Fruit fly (Drosophila melanogaster): ENCODE data around the gene GlcAT-S.

DNA sequence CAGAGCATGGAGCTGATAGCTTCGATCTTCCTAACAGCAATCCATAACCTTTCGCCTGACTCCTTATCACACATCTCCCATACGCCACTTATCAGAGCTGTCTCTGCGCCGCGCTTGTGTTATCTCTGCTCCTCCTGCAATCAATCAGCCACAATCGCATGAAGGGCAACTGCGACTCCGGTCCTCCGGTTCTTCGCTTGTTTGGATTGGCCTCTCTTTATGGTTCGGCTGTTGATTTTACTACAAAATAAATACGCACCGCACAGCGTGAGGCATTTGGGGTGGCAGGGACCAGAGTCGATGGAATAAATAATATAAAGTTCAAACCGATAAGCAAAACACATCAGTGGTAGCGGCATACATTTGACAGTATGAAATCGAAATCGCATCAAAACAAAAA is 16.8 kb downstream of the GlcAT-S start:
- TF ChIP-seq gcm2 (GFP tag; optimal IDR thresholded peaks at IDR 0.05) (no peak), CG9215 (GFP tag; IDR thresholded peaks at IDR 0.05) (no peak), crp (GFP tag; optimal IDR thresholded peaks at IDR 0.05) (no peak)

Data from whole organism, embryonic.